Fruit fly (Drosophila melanogaster): ENCODE data around the gene CG2211.

dm6 chr3L:1335428-1335764 is 237 bp upstream of the CG2211 start:
- TF ChIP-seq psq (optimal IDR thresholded peaks at IDR 0.05) (no peak), Dll (optimal IDR thresholded peaks at IDR 0.05) (no peak), EcR (GFP tag; optimal IDR thresholded peaks at IDR 0.05) (no peak), usp (GFP tag; optimal IDR thresholded peaks at IDR 0.05) (no peak), CG8478 (optimal IDR thresholded peaks at IDR 0.05) (no peak)

Measured in whole organism.